Worm (Caenorhabditis elegans): ENCODE results near the gene C29F5.8.

DNA sequence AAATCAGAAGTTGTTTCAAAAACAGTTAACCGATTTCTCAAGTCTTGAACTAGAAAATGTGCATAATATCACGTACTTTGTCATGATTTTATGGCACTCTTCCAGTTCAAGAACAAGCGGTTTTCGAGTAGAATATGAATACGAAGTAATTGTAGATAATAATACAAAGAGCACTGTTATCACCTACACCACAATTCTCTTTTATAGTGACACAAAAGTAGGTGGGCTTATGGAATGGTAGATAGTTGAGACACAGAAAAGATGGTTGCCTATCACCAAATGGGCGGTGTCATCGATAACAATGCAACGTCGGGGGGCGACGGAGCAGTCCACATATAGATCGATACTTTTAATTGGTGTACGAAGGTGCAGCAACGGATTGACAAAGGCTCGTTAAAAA is 22.4 kb downstream of the C29F5.8 start:
- TF ChIP-seq hlh-12 (tag; optimal IDR thresholded peaks at IDR 0.05) (no peak), egl-18 (GFP tag; IDR thresholded peaks at IDR 0.05) (no peak), F49E8.2 (tag; optimal IDR thresholded peaks at IDR 0.05; ENCODE audit: insufficient read depth) (no peak), unc-62 (GFP tag; optimal IDR thresholded peaks at IDR 0.05) (no peak), pha-4 (tag; optimal IDR thresholded peaks at IDR 0.05) (no peak)

Measured in whole organism, young adult.